Fruit fly (Drosophila melanogaster) S2 (cell line): Measurements from ENCODE around the gene alpha-Est7.

Experiments used
- CG8478 ChIP-seq: fragments of >200 bp; optimal IDR thresholded peaks from 2 replicates; lab custom pipeline; 2018
- CTCF ChIP-seq, 2 experiments: fragments of >200 bp; optimal IDR thresholded peaks; 2 replicates each; lab custom pipeline; 2018

dm6 chr3R:7522266-7522955 is 1.1 kb downstream of the alpha-Est7 start:
- no peak for TF ChIP-seq CG8478 (lab: Kevin White, UChicago)
- no peak for TF ChIP-seq CTCF (optimal IDR thresholded peaks at IDR 0.05; lab: Kevin White, UChicago)
